Worm (Caenorhabditis elegans) whole organism, L4/young adult: ENCODE measurements around the gene chch-3.

Experiments used
- W03F9.2 ChIP-seq: fragments of 150-350 bp; optimal IDR thresholded peaks from 2 replicates; lab custom pipeline; 2014; ENCODE audit warnings: missing biosample characterization, missing genetic modification characterization
- dao-5 ChIP-seq: sonication (generic microtip); optimal IDR thresholded peaks from 2 replicates; lab custom pipeline; 2016; ENCODE audit warnings: missing genotype, missing genetic modification characterization, moderate library complexity, missing compliant biosample characterization
- him-1 ChIP-seq: sonication (generic microtip); optimal IDR thresholded peaks from 2 replicates; lab custom pipeline; 2016; ENCODE audit warnings: missing genotype, missing genetic modification reagents, missing genetic modification characterization, missing compliant biosample characterization

ce11 chrII:9399746-9400145 is 17.1 kb upstream of the chch-3 start, which contains the start of gene Y51B9A.7:
- TF ChIP-seq him-1 (tag; lab: Kevin White, UChicago): no peak
- no peak for TF ChIP-seq W03F9.2 (tag; lab: Kevin White, UChicago)
- TF ChIP-seq dao-5 (tag; lab: Kevin White, UChicago): no peak
